Worm (Caenorhabditis elegans): ENCODE results near the gene F01D5.5.

DNA sequence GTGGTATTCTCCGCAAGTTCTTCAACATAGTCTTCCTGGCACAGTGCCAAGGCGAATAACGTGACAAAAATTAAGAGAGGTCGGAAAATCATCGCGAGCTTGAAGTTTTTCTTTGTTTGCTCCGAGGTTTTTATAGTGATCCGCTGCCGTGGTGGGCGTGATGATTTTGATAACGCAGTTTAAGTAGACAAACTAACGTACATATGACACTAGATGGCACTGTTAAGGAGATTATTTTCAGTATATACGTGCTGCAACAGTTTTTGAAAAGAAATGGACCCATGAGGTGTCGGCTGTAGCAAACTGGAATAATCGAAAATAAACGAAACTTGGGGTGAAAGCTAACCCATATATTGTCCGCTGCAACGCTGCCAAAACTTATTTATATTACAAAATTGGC, at the start of gene F01D5.5:
- TF ChIP-seq nhr-28 (tag; optimal IDR thresholded peaks at IDR 0.05) (no peak), snpc-4 (tag; optimal IDR thresholded peaks at IDR 0.05) (no peak), elt-3 (tag; optimal IDR thresholded peaks at IDR 0.05) (no peak), nhr-76 (tag; optimal IDR thresholded peaks at IDR 0.05) (no peak), pha-4 (tag; optimal IDR thresholded peaks at IDR 0.05) (no peak), lsy-2 (tag; optimal IDR thresholded peaks at IDR 0.05) (no peak), unc-62 (GFP tag; optimal IDR thresholded peaks at IDR 0.05) (no peak), cnd-1 (tag; optimal IDR thresholded peaks at IDR 0.05) (no peak), ham-2 (GFP tag; optimal IDR thresholded peaks at IDR 0.05) (no peak), sptf-1 (tag; optimal IDR thresholded peaks at IDR 0.05) (no peak), nhr-12 (tag; optimal IDR thresholded peaks at IDR 0.05) (no peak)
